Worm (Caenorhabditis elegans) whole organism, mixed stage, embryonic: ENCODE measurements around the gene ocr-1.

ENCODE experiments used
- lsy-2 ChIP-seq: fragments of 150-350 bp; optimal IDR thresholded peaks from 2 replicates; lab custom pipeline; 2014; ENCODE audit warnings: missing biosample characterization, missing genetic modification characterization
- nhr-12 ChIP-seq: fragments of 150-350 bp; optimal IDR thresholded peaks from 2 replicates; lab custom pipeline; 2014; ENCODE audit warnings: missing biosample characterization, missing genetic modification characterization
- nhr-2 ChIP-seq: fragments of 150-350 bp; optimal IDR thresholded peaks from 2 replicates; lab custom pipeline; 2014; ENCODE audit warnings: missing biosample characterization, missing genetic modification characterization
- tbx-8 ChIP-seq: fragments of 200-800 bp; sonication (Bioruptor generic); optimal IDR thresholded peaks from 2 replicates; lab custom pipeline; 2018; ENCODE audit warnings: mild to moderate bottlenecking, missing genetic modification characterization, moderate library complexity, missing compliant biosample characterization
- unc-62 ChIP-seq: fragments of 150-350 bp; optimal IDR thresholded peaks from 2 replicates; lab custom pipeline; 2014; ENCODE audit warnings: missing biosample characterization, missing genetic modification reagents, missing genetic modification characterization
- ztf-11 ChIP-seq: fragments of 150-350 bp; optimal IDR thresholded peaks from 2 replicates; lab custom pipeline; 2014; ENCODE audit warnings: missing biosample characterization, missing genetic modification characterization

ce11 chrV:10757128-10757527 lies 7.0 kb upstream of the ocr-1 start:
- no peak for TF ChIP-seq unc-62 (GFP tag; lab: Kevin White, UChicago)
- no peak for TF ChIP-seq ztf-11
- TF ChIP-seq nhr-2 (tag; lab: Kevin White, UChicago): no peak
- TF ChIP-seq tbx-8: no peak
- TF ChIP-seq nhr-12: no peak
- TF ChIP-seq lsy-2: no peak
